Fruit fly (Drosophila melanogaster) whole organism, embryonic: ENCODE results near the gene nAChRalpha3.

ENCODE experiments used
- Antp ChIP-seq: fragments of 200-800 bp; sonication (Bioruptor generic); optimal IDR thresholded peaks from 3 replicates; lab custom pipeline; 2016; ENCODE audit warnings: missing biosample characterization, missing genetic modification characterization
- Blimp-1 ChIP-seq: fragments of 200-800 bp; sonication (Bioruptor generic); optimal IDR thresholded peaks from 3 replicates; lab custom pipeline; 2018; ENCODE audit warnings: missing biosample characterization, missing genetic modification characterization, mild to moderate bottlenecking, moderate library complexity, missing genetic modification reagents
- CG10462 ChIP-seq: fragments of 200-800 bp; sonication (Bioruptor generic); optimal IDR thresholded peaks from 2 replicates; lab custom pipeline; 2016; ENCODE audit warnings: missing biosample characterization, missing genetic modification characterization
- CG11085 ChIP-seq: fragments of 200-800 bp; sonication (Bioruptor generic); IDR thresholded peaks from 2 replicates; pipeline ENCODE4 v1.3.6; 2022; ENCODE audit warnings: missing biosample characterization, missing genetic modification characterization
- CG11398 ChIP-seq: fragments of 200-800 bp; sonication (Bioruptor generic); optimal IDR thresholded peaks from 2 replicates; lab custom pipeline; 2016; ENCODE audit warnings: missing biosample characterization, missing genetic modification characterization
- CG11695 ChIP-seq: fragments of 200-800 bp; sonication (Bioruptor generic); IDR thresholded peaks from 3 replicates; pipeline ENCODE4 v1.3.6; 2022; ENCODE audit warnings: missing biosample characterization, missing genetic modification characterization
- CG14014 ChIP-seq: fragments of 200-800 bp; sonication (Bioruptor generic); IDR thresholded peaks from 2 replicates; pipeline ENCODE4 v1.3.6; 2022; ENCODE audit warnings: missing biosample characterization, missing genetic modification characterization
- CG14441 ChIP-seq: fragments of 200-800 bp; sonication (Bioruptor generic); IDR thresholded peaks from 2 replicates; pipeline ENCODE4 v1.3.6; 2022; ENCODE audit warnings: missing biosample characterization, missing genetic modification characterization
- CG18476 ChIP-seq: fragments of 200-800 bp; sonication (Bioruptor generic); optimal IDR thresholded peaks from 2 replicates; lab custom pipeline; 2016; ENCODE audit warnings: missing biosample characterization, mild to moderate bottlenecking, missing genetic modification characterization
- CG2678 ChIP-seq: fragments of 200-800 bp; sonication (Bioruptor generic); optimal IDR thresholded peaks from 3 replicates; lab custom pipeline; 2019; ENCODE audit warnings: missing biosample characterization, mild to moderate bottlenecking, missing genetic modification characterization, moderate library complexity
- CG31388 ChIP-seq: fragments of 200-800 bp; sonication (Bioruptor generic); optimal IDR thresholded peaks from 2 replicates; lab custom pipeline; 2016; ENCODE audit warnings: missing biosample characterization, missing genetic modification characterization
- CG32767 ChIP-seq: fragments of 200-800 bp; sonication (Bioruptor generic); IDR thresholded peaks from 2 replicates; pipeline ENCODE4 v1.3.6; 2022; ENCODE audit warnings: missing biosample characterization, missing genetic modification characterization
- CG34224 ChIP-seq: fragments of 200-800 bp; sonication (Bioruptor generic); IDR thresholded peaks from 3 replicates; pipeline ENCODE4 v1.3.6; 2022; ENCODE audit warnings: missing biosample characterization, missing genetic modification characterization; ENCODE audit not compliant: partially characterized antibody
- CG42726 ChIP-seq: fragments of 200-800 bp; sonication (Bioruptor generic); IDR thresholded peaks from 2 replicates; pipeline ENCODE4 v1.3.6; 2022; ENCODE audit warnings: missing biosample characterization, missing genetic modification characterization; ENCODE audit not compliant: partially characterized antibody
- CG4360 ChIP-seq: fragments of 200-800 bp; sonication (Bioruptor generic); IDR thresholded peaks from 2 replicates; pipeline ENCODE4 v1.3.6; 2022; ENCODE audit warnings: missing biosample characterization, missing genetic modification characterization
- CG6683 ChIP-seq: fragments of 200-800 bp; sonication (Bioruptor generic); optimal IDR thresholded peaks from 2 replicates; lab custom pipeline; 2017; ENCODE audit warnings: missing biosample characterization, mild to moderate bottlenecking, missing genetic modification characterization, missing genetic modification reagents
- CG6813 ChIP-seq: fragments of 200-800 bp; sonication (Bioruptor generic); optimal IDR thresholded peaks from 2 replicates; lab custom pipeline; 2017; ENCODE audit warnings: missing biosample characterization, missing genetic modification characterization, mild to moderate bottlenecking, moderate library complexity, missing genetic modification reagents
- CG7963 ChIP-seq: fragments of 200-800 bp; sonication (Bioruptor generic); IDR thresholded peaks from 3 replicates; pipeline ENCODE4 v1.3.6; 2022; ENCODE audit warnings: missing biosample characterization, missing genetic modification characterization; ENCODE audit not compliant: partially characterized antibody
- CG8089 ChIP-seq: fragments of 200-800 bp; sonication (Bioruptor generic); optimal IDR thresholded peaks from 3 replicates; lab custom pipeline; 2016; ENCODE audit warnings: missing biosample characterization, missing genetic modification characterization
- CG8281 ChIP-seq: fragments of 200-800 bp; sonication (Bioruptor generic); optimal IDR thresholded peaks from 2 replicates; lab custom pipeline; 2018; ENCODE audit warnings: missing biosample characterization, mild to moderate bottlenecking, missing genetic modification characterization, moderate library complexity
- CG9817 ChIP-seq: fragments of 200-800 bp; sonication (Bioruptor generic); optimal IDR thresholded peaks from 2 replicates; lab custom pipeline; 2018; ENCODE audit warnings: missing biosample characterization, mild to moderate bottlenecking, missing genetic modification characterization, moderate library complexity
- Dfd ChIP-seq, 2 experiments: fragments of >200 bp; optimal IDR thresholded peaks; 2 replicates each; lab custom pipeline; 2017; ENCODE audit warnings: missing biosample characterization in 2 of 2, missing genetic modification characterization in 2 of 2
- E2f2 ChIP-seq: fragments of 200-800 bp; sonication (Bioruptor generic); IDR thresholded peaks from 2 replicates; pipeline ENCODE4 v1.3.6; 2022; ENCODE audit warnings: missing biosample characterization, missing genetic modification characterization
- Fer3 ChIP-seq: fragments of 200-800 bp; sonication (Bioruptor generic); optimal IDR thresholded peaks from 2 replicates; lab custom pipeline; 2018; ENCODE audit warnings: missing biosample characterization, mild to moderate bottlenecking, missing genetic modification characterization, moderate library complexity
- H15 ChIP-seq: fragments of 200-800 bp; sonication (Bioruptor generic); IDR thresholded peaks from 3 replicates; pipeline ENCODE4 v1.3.6; 2022; ENCODE audit warnings: missing biosample characterization, missing genetic modification characterization
- HLHmδ ChIP-seq: fragments of 200-800 bp; sonication (Bioruptor generic); optimal IDR thresholded peaks from 2 replicates; lab custom pipeline; 2018; ENCODE audit warnings: missing biosample characterization, mild to moderate bottlenecking, missing genetic modification characterization, moderate library complexity
- Hr39 ChIP-seq: fragments of >200 bp; optimal IDR thresholded peaks from 2 replicates; lab custom pipeline; 2017
- Hr51 ChIP-seq, 2 experiments: fragments of 200-800 bp; sonication (Bioruptor generic); optimal IDR thresholded peaks; 2 replicates in 1 of 2; 3 replicates in 1 of 2; lab custom pipeline; 2016 to 2018; ENCODE audit warnings: missing biosample characterization in 2 of 2, missing genetic modification characterization in 2 of 2, mild to moderate bottlenecking in 1 of 2, moderate library complexity in 1 of 2
- NfI ChIP-seq: fragments of 200-800 bp; sonication (Bioruptor generic); optimal IDR thresholded peaks from 3 replicates; lab custom pipeline; 2018; ENCODE audit warnings: missing biosample characterization, mild to moderate bottlenecking, missing genetic modification characterization, moderate library complexity
- Rx ChIP-seq: fragments of 200-800 bp; sonication (Bioruptor generic); IDR thresholded peaks from 2 replicates; pipeline ENCODE4 v1.3.6; 2022; ENCODE audit warnings: missing biosample characterization, missing genetic modification characterization
- Side ChIP-seq: fragments of 200-800 bp; sonication (Bioruptor generic); optimal IDR thresholded peaks from 2 replicates; lab custom pipeline; 2016; ENCODE audit warnings: missing biosample characterization, missing genetic modification characterization
- Xrp1 ChIP-seq: fragments of 200-800 bp; sonication (Bioruptor generic); IDR thresholded peaks from 2 replicates; pipeline ENCODE4 v1.3.6; 2022; ENCODE audit warnings: missing biosample characterization, missing genetic modification characterization
- crc ChIP-seq: fragments of 200-800 bp; sonication (Bioruptor generic); optimal IDR thresholded peaks from 2 replicates; lab custom pipeline; 2016; ENCODE audit warnings: missing biosample characterization, missing genetic modification characterization
- fd102C ChIP-seq: fragments of 200-800 bp; sonication (Bioruptor generic); optimal IDR thresholded peaks from 2 replicates; lab custom pipeline; 2018; ENCODE audit warnings: missing biosample characterization, mild to moderate bottlenecking, missing genetic modification characterization, moderate library complexity
- grn ChIP-seq: fragments of 200-800 bp; sonication (Bioruptor generic); optimal IDR thresholded peaks from 3 replicates; lab custom pipeline; 2017; ENCODE audit warnings: missing biosample characterization, missing genetic modification characterization
- gsb-n ChIP-seq: fragments of 200-800 bp; sonication (Bioruptor generic); optimal IDR thresholded peaks from 3 replicates; lab custom pipeline; 2018; ENCODE audit warnings: missing biosample characterization, mild to moderate bottlenecking, missing genetic modification characterization
- gt ChIP-seq: fragments of 200-800 bp; sonication (Bioruptor generic); IDR thresholded peaks from 2 replicates; pipeline ENCODE4 v1.3.6; 2022; ENCODE audit warnings: missing biosample characterization, missing genetic modification characterization
- hbn ChIP-seq: fragments of 200-800 bp; sonication (Bioruptor generic); IDR thresholded peaks from 2 replicates; pipeline ENCODE4 v1.3.6; 2022; ENCODE audit warnings: missing biosample characterization, missing genetic modification characterization; ENCODE audit not compliant: partially characterized antibody
- ind ChIP-seq: fragments of 200-800 bp; sonication (Bioruptor generic); optimal IDR thresholded peaks from 3 replicates; lab custom pipeline; 2016; ENCODE audit warnings: missing biosample characterization, missing genetic modification characterization
- jigr1 ChIP-seq: fragments of 200-800 bp; sonication (Bioruptor generic); IDR thresholded peaks from 3 replicates; pipeline ENCODE4 v1.3.6; 2022; ENCODE audit warnings: missing biosample characterization, missing genetic modification characterization
- kay ChIP-seq: fragments of 200-800 bp; sonication (Bioruptor generic); optimal IDR thresholded peaks from 2 replicates; lab custom pipeline; 2016; ENCODE audit warnings: missing biosample characterization, missing genetic modification characterization
- mld ChIP-seq: fragments of 200-800 bp; sonication (Bioruptor generic); IDR thresholded peaks from 3 replicates; pipeline ENCODE4 v1.3.6; 2022; ENCODE audit warnings: missing biosample characterization, missing genetic modification characterization; ENCODE audit not compliant: partially characterized antibody
- pzg ChIP-seq: fragments of 200-800 bp; sonication (Bioruptor generic); optimal IDR thresholded peaks from 3 replicates; lab custom pipeline; 2018; ENCODE audit warnings: missing biosample characterization, mild to moderate bottlenecking, missing genetic modification characterization, moderate library complexity
- run ChIP-seq: fragments of 200-800 bp; sonication (Bioruptor generic); optimal IDR thresholded peaks from 3 replicates; lab custom pipeline; 2018; ENCODE audit warnings: missing biosample characterization, mild to moderate bottlenecking, missing genetic modification characterization
- shn ChIP-seq: fragments of 200-800 bp; sonication (Bioruptor generic); optimal IDR thresholded peaks from 3 replicates; lab custom pipeline; 2016; ENCODE audit warnings: missing biosample characterization, missing genetic modification characterization
- ssp ChIP-seq: fragments of 200-800 bp; sonication (Bioruptor generic); IDR thresholded peaks from 2 replicates; pipeline ENCODE4 v1.3.6; 2022; ENCODE audit warnings: missing biosample characterization, missing genetic modification characterization
- tap ChIP-seq: fragments of 200-800 bp; optimal IDR thresholded peaks from 3 replicates; lab custom pipeline; 2019; ENCODE audit warnings: missing biosample characterization, mild to moderate bottlenecking, missing genetic modification characterization, moderate library complexity
- tgo ChIP-seq: fragments of 200-800 bp; sonication (Bioruptor generic); IDR thresholded peaks from 3 replicates; pipeline ENCODE4 v1.3.6; 2022; ENCODE audit warnings: missing biosample characterization, missing genetic modification characterization
- twi ChIP-seq: fragments of 200-800 bp; optimal IDR thresholded peaks from 2 replicates; lab custom pipeline; 2019; ENCODE audit warnings: missing biosample characterization, mild to moderate bottlenecking, missing genetic modification characterization, moderate library complexity
- zfh1 ChIP-seq: fragments of 200-800 bp; sonication (Bioruptor generic); IDR thresholded peaks from 3 replicates; pipeline ENCODE4 v1.3.6; 2022; ENCODE audit warnings: missing biosample characterization, missing genetic modification characterization

The nAChRalpha3 gene

DNA sequence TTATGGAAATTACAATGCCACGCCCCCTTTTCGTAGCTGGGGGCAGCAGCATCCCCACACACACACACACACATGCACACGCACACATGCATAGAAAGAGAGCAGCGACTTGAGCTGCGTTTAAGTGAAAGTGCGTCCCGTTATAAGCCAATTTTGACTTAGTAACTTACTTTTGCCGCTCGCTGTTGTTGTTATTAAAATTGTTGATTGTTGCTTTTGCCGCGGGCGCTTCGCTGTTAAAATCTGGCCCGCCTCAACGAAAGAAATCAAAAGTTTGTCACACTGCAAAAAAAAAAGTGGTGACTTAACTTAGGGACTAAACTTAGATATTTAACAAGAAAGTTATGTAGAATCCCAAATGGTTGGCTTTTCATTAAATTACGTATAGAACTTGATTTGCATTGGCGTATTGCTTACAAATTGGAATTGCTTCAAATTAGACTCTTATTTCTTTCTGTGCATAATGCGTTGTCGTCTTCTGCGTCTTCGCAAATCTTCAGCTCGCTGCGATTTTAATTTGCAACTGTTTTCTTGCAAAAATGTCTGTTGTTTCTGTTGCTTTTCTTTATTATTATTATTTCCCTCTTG is 112.1 kb downstream of the nAChRalpha3 start (continued):
- peak; percentile 42 for TF ChIP-seq CG2678 (tag; lab: Kevin White, UChicago)
- TF ChIP-seq fd102C (GFP tag; lab: Kevin White, UChicago) = no peak
- no peak for TF ChIP-seq CG6683 (GFP tag; lab: Kevin White, UChicago)
- TF ChIP-seq CG8089 = no peak
- no peak for TF ChIP-seq jigr1 (GFP tag; lab: Robert Waterston, UW)
- TF ChIP-seq tap (tag; lab: Kevin White, UChicago) = no peak
- TF ChIP-seq CG4360 (GFP tag; lab: Robert Waterston, UW) = 0 out of 2 replicates have a peak, but pooled peaks have one; percentile 6
- no peak for TF ChIP-seq NfI (GFP tag; lab: Kevin White, UChicago)
- no peak for TF ChIP-seq ind (GFP tag; lab: Kevin White, UChicago)
- no peak for TF ChIP-seq CG18476 (GFP tag; lab: Kevin White, UChicago)
- TF ChIP-seq CG8281 (tag; lab: Kevin White, UChicago) = no peak
- no peak for TF ChIP-seq Hr39 (lab: Kevin White, UChicago)
- no peak for TF ChIP-seq shn
- TF ChIP-seq Fer3 (tag; lab: Kevin White, UChicago) = no peak
- TF ChIP-seq kay (GFP tag; lab: Kevin White, UChicago) = no peak
- TF ChIP-seq Blimp-1 = peak; percentile 77
- TF ChIP-seq CG14441 (GFP tag; lab: Robert Waterston, UW) = peak; percentile 13; the same call in 1 of the 2 replicates
- no peak for TF ChIP-seq CG7963 (GFP tag; lab: Robert Waterston, UW)
- no peak for TF ChIP-seq crc
- no peak for TF ChIP-seq CG14014 (GFP tag; lab: Robert Waterston, UW)
- TF ChIP-seq grn (GFP tag; lab: Kevin White, UChicago) = no peak
- no peak for TF ChIP-seq H15 (GFP tag; lab: Robert Waterston, UW)
- 0 out of 2 replicates have a peak, but pooled peaks have one; percentile 21 for TF ChIP-seq CG32767 (GFP tag; lab: Robert Waterston, UW)
- TF ChIP-seq gt (GFP tag; lab: Robert Waterston, UW) = no peak
- TF ChIP-seq CG31388 = no peak
- TF ChIP-seq CG11695 (GFP tag; lab: Robert Waterston, UW) = no peak
- peak; percentile 68; the same call in 2 of the 3 replicates for TF ChIP-seq zfh1
- TF ChIP-seq mld (GFP tag; lab: Robert Waterston, UW) = no peak
- TF ChIP-seq HLHmδ (GFP tag; lab: Kevin White, UChicago) = no peak
- TF ChIP-seq Xrp1 (GFP tag; lab: Robert Waterston, UW) = peak; percentile 48; the same call in 1 of the 2 replicates
- TF ChIP-seq Side = no peak
- TF ChIP-seq CG34224 = no peak
- no peak for TF ChIP-seq twi (tag; lab: Kevin White, UChicago)
- peak; percentile 13; the same call in 1 of the 2 replicates for TF ChIP-seq E2f2 (GFP tag; lab: Robert Waterston, UW)
- no peak for TF ChIP-seq run
- no peak for TF ChIP-seq CG10462 (GFP tag; lab: Kevin White, UChicago)
- peak in 1 of 2 experiments; percentile 38 for TF ChIP-seq Hr51 (GFP tag; optimal IDR thresholded peaks at IDR 0.05; lab: Kevin White, UChicago)
- TF ChIP-seq CG11398 (GFP tag; lab: Kevin White, UChicago) = no peak
- no peak for TF ChIP-seq hbn
- no peak for TF ChIP-seq pzg (GFP tag; lab: Kevin White, UChicago)
- no peak for TF ChIP-seq ssp (GFP tag; lab: Robert Waterston, UW)
- TF ChIP-seq CG6813 (GFP tag; lab: Kevin White, UChicago) = no peak
- no peak for TF ChIP-seq CG11085
- TF ChIP-seq Antp (GFP tag; lab: Kevin White, UChicago) = no peak
- TF ChIP-seq Rx = 0 out of 2 replicates have a peak, but pooled peaks have one; percentile 6
- 0 out of 3 replicates have a peak, but pooled peaks have one; percentile 27 for TF ChIP-seq tgo (GFP tag; lab: Robert Waterston, UW)
- TF ChIP-seq gsb-n (tag; lab: Kevin White, UChicago) = no peak
- no peak for TF ChIP-seq CG9817 (tag; lab: Kevin White, UChicago)
- TF ChIP-seq Dfd (GFP tag; optimal IDR thresholded peaks at IDR 0.05; lab: Kevin White, UChicago) = no peak
- TF ChIP-seq CG42726 (GFP tag; lab: Robert Waterston, UW) = no peak
